Worm (Caenorhabditis elegans) whole organism, L4 larva: ENCODE measurements around the gene Y77E11A.7.

ENCODE experiments used
- aha-1 ChIP-seq: fragments of 150-350 bp; peaks from one replicate; lab custom pipeline; 2014; ENCODE audit warnings: missing biosample characterization, missing genetic modification characterization
- dpl-1 ChIP-seq: fragments of 150-350 bp; optimal IDR thresholded peaks from 2 replicates; lab custom pipeline; 2014; ENCODE audit warnings: missing biosample characterization, missing genetic modification reagents, missing genetic modification characterization
- lsy-2 ChIP-seq, 2 experiments: fragments of 150-350 bp in 1 of 2; sonication (generic microtip) in 1 of 2; optimal IDR thresholded peaks; 2 replicates each; lab custom pipeline; 2014 to 2017; ENCODE audit warnings: missing biosample characterization in 2 of 2, missing genetic modification characterization in 2 of 2
- nhr-10 ChIP-seq: fragments of 150-350 bp; optimal IDR thresholded peaks from 2 replicates; lab custom pipeline; 2014; ENCODE audit warnings: missing biosample characterization, missing genetic modification characterization
- nhr-11 ChIP-seq: fragments of 150-350 bp; optimal IDR thresholded peaks from 2 replicates; lab custom pipeline; 2014; ENCODE audit warnings: missing biosample characterization, missing genetic modification characterization
- unc-62 ChIP-seq, 3 experiments: fragments of 150-350 bp in 1 of 3; sonication (generic microtip); optimal IDR thresholded peaks in 2 of 3; peaks in 1 of 3; 1 replicate in 1 of 3; 2 replicates in 2 of 3; lab custom pipeline; 2014 to 2017; ENCODE audit warnings: missing biosample characterization in 3 of 3, missing genetic modification characterization in 3 of 3, missing genetic modification reagents in 3 of 3, missing genotype in 1 of 3

DNA sequence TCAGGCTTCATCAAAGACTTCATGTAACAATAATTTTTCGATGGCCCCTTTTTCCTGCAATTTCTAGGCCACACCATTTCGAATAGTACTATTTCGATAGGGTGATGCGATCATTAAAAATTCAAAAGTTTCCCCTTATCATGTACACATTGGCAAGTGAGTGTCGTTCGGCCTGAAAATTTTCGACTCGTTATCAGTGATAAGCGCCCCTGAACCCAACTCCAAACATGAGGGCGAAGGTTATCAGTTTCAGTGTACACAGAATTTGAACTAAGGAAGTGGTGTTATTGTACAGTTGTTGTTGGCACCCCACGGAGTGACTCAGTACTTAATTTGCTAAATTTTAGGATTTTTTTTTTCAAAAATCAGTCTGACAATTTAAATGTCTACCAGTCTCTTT lies 40.7 kb downstream of the Y77E11A.7 start:
- TF ChIP-seq nhr-10 (no peak), dpl-1 (GFP tag; lab: Kevin White, UChicago) (no peak), lsy-2 (tag; optimal IDR thresholded peaks at IDR 0.05; lab: Kevin White, UChicago) (no peak), aha-1 (tag; lab: Kevin White, UChicago) (no peak), nhr-11 (tag; lab: Kevin White, UChicago) (no peak), unc-62 (GFP tag; optimal IDR thresholded peaks at IDR 0.05 in 1 of 2; lab: Kevin White, UChicago) (peak in 1 of 2 experiments; percentile 94), unc-62 (tag; optimal IDR thresholded peaks at IDR 0.05; lab: Kevin White, UChicago) (no peak)
